Fruit fly (Drosophila melanogaster) whole organism, embryonic: ENCODE data around the gene GlyRS.

Experiments used
- Awh ChIP-seq: fragments of 200-800 bp; sonication (Bioruptor generic); IDR thresholded peaks from 2 replicates; pipeline ENCODE4, ENCODE4 v1.3.6; 2022; ENCODE audit warnings: missing biosample characterization, missing genetic modification characterization
- BEAF-32 ChIP-seq: fragments of 200-800 bp; sonication (Bioruptor generic); optimal IDR thresholded peaks from 3 replicates; lab custom pipeline; 2017; ENCODE audit warnings: missing biosample characterization, missing genetic modification characterization, mild to moderate bottlenecking, moderate library complexity, missing genetic modification reagents
- Dek ChIP-seq: fragments of 200-800 bp; sonication (Bioruptor generic); optimal IDR thresholded peaks from 3 replicates; lab custom pipeline; 2019; ENCODE audit warnings: missing biosample characterization, mild to moderate bottlenecking, missing genetic modification characterization, moderate library complexity
- Elba2 ChIP-seq: fragments of 200-800 bp; sonication (Bioruptor generic); optimal IDR thresholded peaks from 3 replicates; lab custom pipeline; 2016; ENCODE audit warnings: missing biosample characterization, missing genetic modification characterization
- abd-A ChIP-seq: fragments of 200-800 bp; sonication (Bioruptor generic); optimal IDR thresholded peaks from 3 replicates; lab custom pipeline; 2019; ENCODE audit warnings: missing biosample characterization, mild to moderate bottlenecking, missing genetic modification characterization, moderate library complexity
- ken ChIP-seq: fragments of 200-800 bp; sonication (Bioruptor generic); IDR thresholded peaks from 3 replicates; pipeline ENCODE4 v1.3.6; 2022; ENCODE audit warnings: missing biosample characterization, missing genetic modification characterization
- so ChIP-seq: fragments of 200-800 bp; sonication (Bioruptor generic); IDR thresholded peaks from 3 replicates; pipeline ENCODE4 v1.3.6; 2022; ENCODE audit warnings: missing biosample characterization, missing genetic modification characterization

- TF ChIP-seq Dek (tag; lab: Kevin White, UChicago) (no peak), abd-A (tag; lab: Kevin White, UChicago) (no peak), Awh (GFP tag; lab: Robert Waterston, UW) (no peak), so (GFP tag; lab: Robert Waterston, UW) (no peak), Elba2 (GFP tag; lab: Kevin White, UChicago) (no peak), ken (GFP tag; lab: Robert Waterston, UW) (no peak), BEAF-32 (GFP tag; lab: Kevin White, UChicago) (no peak)
Observed at dm6 chr3L:15047606-15048005, 47.3 kb upstream of the GlyRS start.
